Worm (Caenorhabditis elegans) whole organism, mixed stage, embryonic: ENCODE results near the gene dgtr-1.

ENCODE experiments used
- blmp-1 ChIP-seq: fragments of 150-350 bp; optimal IDR thresholded peaks from 2 replicates; lab custom pipeline; 2014; ENCODE audit warnings: missing biosample characterization, missing genetic modification characterization
- lsy-2 ChIP-seq: fragments of 150-350 bp; optimal IDR thresholded peaks from 2 replicates; lab custom pipeline; 2014; ENCODE audit warnings: missing biosample characterization, missing genetic modification characterization
- nhr-2 ChIP-seq: fragments of 150-350 bp; optimal IDR thresholded peaks from 2 replicates; lab custom pipeline; 2014; ENCODE audit warnings: missing biosample characterization, missing genetic modification characterization
- nhr-76 ChIP-seq: sonication (generic microtip); optimal IDR thresholded peaks from 2 replicates; lab custom pipeline; 2017; ENCODE audit warnings: missing biosample characterization, missing genetic modification characterization
- pha-4 ChIP-seq: fragments of 150-350 bp; optimal IDR thresholded peaks from 2 replicates; lab custom pipeline; 2018; ENCODE audit warnings: missing biosample characterization, missing genetic modification reagents, missing genetic modification characterization
- sem-2 ChIP-seq: fragments of 200-800 bp; sonication (Bioruptor generic); optimal IDR thresholded peaks from 2 replicates; lab custom pipeline; 2018; ENCODE audit warnings: mild to moderate bottlenecking, missing genetic modification characterization, missing compliant biosample characterization
- snpc-4 ChIP-seq: fragments of 150-350 bp; optimal IDR thresholded peaks from 2 replicates; lab custom pipeline; 2014; ENCODE audit warnings: missing biosample characterization, missing genetic modification characterization
- sptf-1 ChIP-seq: sonication (generic microtip); optimal IDR thresholded peaks from 2 replicates; lab custom pipeline; 2017; ENCODE audit warnings: mild to moderate bottlenecking, missing genetic modification characterization, moderate library complexity, missing compliant biosample characterization
- ztf-11 ChIP-seq: fragments of 150-350 bp; optimal IDR thresholded peaks from 2 replicates; lab custom pipeline; 2014; ENCODE audit warnings: missing biosample characterization, missing genetic modification characterization

- TF ChIP-seq nhr-76 (tag; lab: Kevin White, UChicago) = no peak
- TF ChIP-seq sptf-1 (tag; lab: Kevin White, UChicago) = no peak
- TF ChIP-seq snpc-4 (tag; lab: Kevin White, UChicago) = no peak
- TF ChIP-seq blmp-1 (tag; lab: Kevin White, UChicago) = no peak
- TF ChIP-seq pha-4 (tag; lab: Kevin White, UChicago) = no peak
- TF ChIP-seq nhr-2 (tag; lab: Kevin White, UChicago) = no peak
- TF ChIP-seq lsy-2 = no peak
- TF ChIP-seq ztf-11 (tag; lab: Kevin White, UChicago) = no peak
- no peak for TF ChIP-seq sem-2 (GFP tag; lab: Kevin White, UChicago)
These were observed 35.7 kb upstream of the dgtr-1 start for ce11 chrV:6461250-6461649.
